Worm (Caenorhabditis elegans) whole organism, L2 larva: ENCODE results near the gene eri-3.

Experiments used
- C34F6.9 ChIP-seq: fragments of 150-350 bp; optimal IDR thresholded peaks from 2 replicates; lab custom pipeline; 2014; ENCODE audit warnings: missing biosample characterization, missing genetic modification characterization
- aly-2 ChIP-seq: fragments of 150-350 bp; optimal IDR thresholded peaks from 2 replicates; lab custom pipeline; 2014; ENCODE audit warnings: missing biosample characterization, missing genetic modification characterization
- ama-1 ChIP-seq: fragments of 150-350 bp; optimal IDR thresholded peaks from 2 replicates; lab custom pipeline; 2018; ENCODE audit warnings: inconsistent platforms
- ceh-82 ChIP-seq: fragments of 150-350 bp; optimal IDR thresholded peaks from 2 replicates; lab custom pipeline; 2014; ENCODE audit warnings: missing biosample characterization, missing genetic modification characterization
- elt-1 ChIP-seq: fragments of 150-350 bp; optimal IDR thresholded peaks from 2 replicates; lab custom pipeline; 2014; ENCODE audit warnings: missing biosample characterization, missing genetic modification characterization
- nhr-10 ChIP-seq: sonication (generic microtip); optimal IDR thresholded peaks from 2 replicates; lab custom pipeline; 2017; ENCODE audit warnings: missing biosample characterization, missing genetic modification characterization
- nhr-12 ChIP-seq: fragments of 150-350 bp; optimal IDR thresholded peaks from 2 replicates; lab custom pipeline; 2014; ENCODE audit warnings: missing biosample characterization, missing genetic modification characterization
- nhr-237 ChIP-seq: fragments of 150-350 bp; optimal IDR thresholded peaks from 2 replicates; lab custom pipeline; 2014; ENCODE audit warnings: missing biosample characterization, missing genetic modification characterization
- peb-1 ChIP-seq: fragments of 150-350 bp; optimal IDR thresholded peaks from 2 replicates; lab custom pipeline; 2014; ENCODE audit warnings: missing biosample characterization, missing genetic modification characterization
- sma-3 ChIP-seq: sonication (generic microtip); optimal IDR thresholded peaks from 2 replicates; lab custom pipeline; 2016; ENCODE audit warnings: missing genetic modification reagents, missing genetic modification characterization, missing compliant biosample characterization
- sma-9 ChIP-seq, 2 experiments: fragments of 150-350 bp in 1 of 2; sonication (generic microtip) in 1 of 2; optimal IDR thresholded peaks; 2 replicates each; lab custom pipeline; 2014 to 2016; ENCODE audit warnings: missing genetic modification characterization in 2 of 2, mild to moderate bottlenecking in 1 of 2, missing biosample characterization in 1 of 2, missing compliant biosample characterization in 1 of 2, missing genetic modification reagents in 1 of 2, moderate library complexity in 1 of 2

- TF ChIP-seq sma-9 (GFP tag; optimal IDR thresholded peaks at IDR 0.05; lab: Kevin White, UChicago) = no peak
- no peak for TF ChIP-seq sma-9 (tag; optimal IDR thresholded peaks at IDR 0.05; lab: Kevin White, UChicago)
- TF ChIP-seq aly-2 (tag; lab: Kevin White, UChicago) = no peak
- TF ChIP-seq nhr-237 (tag; lab: Kevin White, UChicago) = no peak
- no peak for TF ChIP-seq nhr-12 (tag; lab: Kevin White, UChicago)
- no peak for TF ChIP-seq ama-1
- TF ChIP-seq ceh-82 (tag; lab: Kevin White, UChicago) = no peak
- no peak for TF ChIP-seq C34F6.9 (tag; lab: Kevin White, UChicago)
- no peak for TF ChIP-seq nhr-10 (tag; lab: Kevin White, UChicago)
- TF ChIP-seq sma-3 = no peak
- TF ChIP-seq elt-1 (tag; lab: Kevin White, UChicago) = no peak
- no peak for TF ChIP-seq peb-1 (tag; lab: Kevin White, UChicago)
These were observed 37.8 kb upstream of the eri-3 start for ce11 chrII:1085546-1085945.
